Fruit fly (Drosophila melanogaster): Measurements from ENCODE around the gene ppk18.
A peak's percentile ranks its signal among the peaks of the same experiment; 100 is the strongest.

Gene ppk18

dm6 chr2L:9746236-9747225 lies 24.3 kb downstream of the ppk18 start, which contains the start of gene Nckx30C (continued):
- peak; percentile 9 for TF ChIP-seq CG15514 (GFP tag; optimal IDR thresholded peaks at IDR 0.05)
- no peak for TF ChIP-seq Asciz (GFP tag; optimal IDR thresholded peaks at IDR 0.05)
- no peak for TF ChIP-seq CG1024 (GFP tag; IDR thresholded peaks at IDR 0.05)
- TF ChIP-seq ken (GFP tag; IDR thresholded peaks at IDR 0.05) = no peak
- TF ChIP-seq sr (GFP tag; IDR thresholded peaks at IDR 0.05) = no peak
- TF ChIP-seq dmrt11E (tag; optimal IDR thresholded peaks at IDR 0.05) = no peak
- TF ChIP-seq CG7928 (GFP tag; optimal IDR thresholded peaks at IDR 0.05) = no peak
- TF ChIP-seq CG4328 (GFP tag; optimal IDR thresholded peaks at IDR 0.05) = no peak
- TF ChIP-seq row (GFP tag; IDR thresholded peaks at IDR 0.05) = no peak
- no peak for TF ChIP-seq CG7372 (GFP tag; IDR thresholded peaks at IDR 0.05)
- TF ChIP-seq CG18764 (GFP tag; optimal IDR thresholded peaks at IDR 0.05) = no peak
- no peak for TF ChIP-seq CG32767 (GFP tag; IDR thresholded peaks at IDR 0.05)
- no peak for TF ChIP-seq crc (GFP tag; optimal IDR thresholded peaks at IDR 0.05)
- TF ChIP-seq CG10654 (GFP tag; optimal IDR thresholded peaks at IDR 0.05) = no peak
- no peak for TF ChIP-seq Xrp1 (GFP tag; IDR thresholded peaks at IDR 0.05)
- no peak for TF ChIP-seq lilli (GFP tag; optimal IDR thresholded peaks at IDR 0.05)
- no peak for TF ChIP-seq tup (GFP tag; optimal IDR thresholded peaks at IDR 0.05)
- TF ChIP-seq br (optimal IDR thresholded peaks at IDR 0.05) = no peak
- TF ChIP-seq Med (GFP tag) = peak; percentile 56
- no peak for TF ChIP-seq CG8290 (GFP tag; optimal IDR thresholded peaks at IDR 0.05)
- TF ChIP-seq CG8290 (tag; optimal IDR thresholded peaks at IDR 0.05) = peak in 1 of 2 experiments; percentile 2
- no peak for TF ChIP-seq BtbVII (GFP tag; optimal IDR thresholded peaks at IDR 0.05)
- no peak for TF ChIP-seq CG12659 (GFP tag; optimal IDR thresholded peaks at IDR 0.05)
- TF ChIP-seq tin (GFP tag; optimal IDR thresholded peaks at IDR 0.05) = no peak
- TF ChIP-seq CG16779 (GFP tag; IDR thresholded peaks at IDR 0.05) = peak; percentile 90
- TF ChIP-seq CG10147 (GFP tag; optimal IDR thresholded peaks at IDR 0.05) = no peak
- no peak for TF ChIP-seq CG12236 (GFP tag; optimal IDR thresholded peaks at IDR 0.05)
- no peak for TF ChIP-seq CG14667 (GFP tag; IDR thresholded peaks at IDR 0.05)
- TF ChIP-seq CG18476 (GFP tag; optimal IDR thresholded peaks at IDR 0.05) = no peak
- TF ChIP-seq CG7745 (tag; optimal IDR thresholded peaks at IDR 0.05) = no peak
- TF ChIP-seq slbo (GFP tag; IDR thresholded peaks at IDR 0.05) = 0 out of 2 replicates have a peak, but pooled peaks have one; percentile 8
- TF ChIP-seq sim (GFP tag; IDR thresholded peaks at IDR 0.05) = no peak
- TF ChIP-seq ewg (GFP tag; optimal IDR thresholded peaks at IDR 0.05) = no peak
- TF ChIP-seq sug (tag; optimal IDR thresholded peaks at IDR 0.05) = no peak

- TF ChIP-seq CG2116 (GFP tag; optimal IDR thresholded peaks at IDR 0.05) = no peak
- peak; percentile 39 to 75 for TF ChIP-seq Trl (optimal IDR thresholded peaks at IDR 0.05)
- no peak for TF ChIP-seq Trl (GFP tag; optimal IDR thresholded peaks at IDR 0.05)
- TF ChIP-seq Deaf1 (tag; optimal IDR thresholded peaks at IDR 0.05) = peak; percentile 72
- TF ChIP-seq Bgb (GFP tag; IDR thresholded peaks at IDR 0.05; ENCODE audit: partially characterized antibody) = no peak
- no peak for TF ChIP-seq CG4617 (GFP tag; optimal IDR thresholded peaks at IDR 0.05; ENCODE audit: borderline replicate concordance)
- no peak for TF ChIP-seq CG12659 (GFP tag; optimal IDR thresholded peaks at IDR 0.05)
- TF ChIP-seq Drgx (GFP tag; IDR thresholded peaks at IDR 0.05) = peak; percentile 19; the same call in 1 of the 2 replicates
- no peak for TF ChIP-seq CG10462 (GFP tag; optimal IDR thresholded peaks at IDR 0.05)
Observed at dm6 chr2L:9744634-9745033, 26.2 kb downstream of the ppk18 start.
